Fruit fly (Drosophila melanogaster) Kc167 (cell line): Measurements from ENCODE around the gene Evi5.

Experiments used
- Myc ChIP-seq: fragments of >200 bp; optimal IDR thresholded peaks from 2 replicates; lab custom pipeline; 2017; ENCODE audit warnings: missing external identifiers
- Sin3A ChIP-seq: fragments of >200 bp; optimal IDR thresholded peaks from 2 replicates; lab custom pipeline; 2018; ENCODE audit warnings: missing external identifiers
- h ChIP-seq: fragments of >200 bp; optimal IDR thresholded peaks from 3 replicates; lab custom pipeline; 2018; ENCODE audit warnings: missing external identifiers
- insv ChIP-seq: fragments of >200 bp; optimal IDR thresholded peaks from 3 replicates; lab custom pipeline; 2018; ENCODE audit warnings: missing external identifiers
- psq ChIP-seq: fragments of >200 bp; optimal IDR thresholded peaks from 2 replicates; lab custom pipeline; 2017; ENCODE audit warnings: missing external identifiers
- ttk ChIP-seq: sonication (Bioruptor generic); optimal IDR thresholded peaks from 2 replicates; lab custom pipeline; 2017; ENCODE audit warnings: missing external identifiers

Gene Evi5

dm6 chrX:11393003-11393620 lies 61.1 kb downstream of the Evi5 start:
- TF ChIP-seq ttk (lab: Kevin White, UChicago), result no peak
- no peak for TF ChIP-seq Sin3A
- no peak for TF ChIP-seq h (lab: Kevin White, UChicago)
- no peak for TF ChIP-seq psq (lab: Kevin White, UChicago)
- TF ChIP-seq Myc (lab: Kevin White, UChicago), result no peak
- no peak for TF ChIP-seq insv (lab: Kevin White, UChicago)

dm6 chrX:11391364-11391915 lies 62.7 kb downstream of the Evi5 start:
- TF ChIP-seq ttk (lab: Kevin White, UChicago) (no peak), psq (lab: Kevin White, UChicago) (no peak), Sin3A (no peak), Myc (lab: Kevin White, UChicago) (no peak), h (lab: Kevin White, UChicago) (no peak), insv (lab: Kevin White, UChicago) (no peak)

- TF ChIP-seq Myc (lab: Kevin White, UChicago) (no peak), h (lab: Kevin White, UChicago) (no peak), insv (lab: Kevin White, UChicago) (no peak), ttk (lab: Kevin White, UChicago) (no peak), Sin3A (no peak), psq (lab: Kevin White, UChicago) (no peak)
Observed at dm6 chrX:11390625-11391363, 63.4 kb downstream of the Evi5 start.

dm6 chrX:11389494-11390447 lies 64.4 kb downstream of the Evi5 start:
- TF ChIP-seq Sin3A (no peak), insv (lab: Kevin White, UChicago) (no peak), h (lab: Kevin White, UChicago) (no peak)

dm6 chrX:11385498-11385897 lies 68.7 kb downstream of the Evi5 start:
- no peak for TF ChIP-seq Myc (lab: Kevin White, UChicago)
- no peak for TF ChIP-seq Sin3A
- TF ChIP-seq ttk (lab: Kevin White, UChicago), result no peak
- TF ChIP-seq insv (lab: Kevin White, UChicago), result no peak
- no peak for TF ChIP-seq h (lab: Kevin White, UChicago)
- TF ChIP-seq psq (lab: Kevin White, UChicago), result no peak

- TF ChIP-seq psq (lab: Kevin White, UChicago), result no peak
- no peak for TF ChIP-seq h (lab: Kevin White, UChicago)
- no peak for TF ChIP-seq insv (lab: Kevin White, UChicago)
- no peak for TF ChIP-seq Myc (lab: Kevin White, UChicago)
- no peak for TF ChIP-seq ttk (lab: Kevin White, UChicago)
- no peak for TF ChIP-seq Sin3A
Observed at dm6 chrX:11384023-11384444, 70.2 kb downstream of the Evi5 start.

dm6 chrX:11383530-11383929 lies 70.7 kb downstream of the Evi5 start:
- TF ChIP-seq insv (lab: Kevin White, UChicago) (no peak), h (lab: Kevin White, UChicago) (no peak), Myc (lab: Kevin White, UChicago) (no peak), psq (lab: Kevin White, UChicago) (no peak), Sin3A (no peak)

- TF ChIP-seq psq (lab: Kevin White, UChicago), result no peak
- no peak for TF ChIP-seq ttk (lab: Kevin White, UChicago)
- TF ChIP-seq insv (lab: Kevin White, UChicago), result no peak
- TF ChIP-seq Sin3A, result no peak
- no peak for TF ChIP-seq h (lab: Kevin White, UChicago)
- TF ChIP-seq Myc (lab: Kevin White, UChicago), result no peak
Observed at dm6 chrX:11382588-11382987, 71.6 kb downstream of the Evi5 start.
